Worm (Caenorhabditis elegans) whole organism, L1 larva: ENCODE measurements around the gene F59E12.6.

Experiments used
- C04F5.9 ChIP-seq: sonication (generic microtip); optimal IDR thresholded peaks from 2 replicates; lab custom pipeline; 2016; ENCODE audit warnings: missing genetic modification characterization, missing compliant biosample characterization
- C16A3.4 ChIP-seq: fragments of 150-350 bp; optimal IDR thresholded peaks from 2 replicates; lab custom pipeline; 2014; ENCODE audit warnings: missing biosample characterization, missing genetic modification characterization
- C34B4.2 ChIP-seq: sonication (generic microtip); optimal IDR thresholded peaks from 2 replicates; lab custom pipeline; 2017; ENCODE audit warnings: mild to moderate bottlenecking, missing genetic modification characterization, missing compliant biosample characterization
- F16B12.6 ChIP-seq: fragments of 150-350 bp; optimal IDR thresholded peaks from 2 replicates; lab custom pipeline; 2014; ENCODE audit warnings: missing biosample characterization, missing genetic modification characterization
- Y116A8C.19 ChIP-seq: sonication (generic microtip); optimal IDR thresholded peaks from 2 replicates; lab custom pipeline; 2016; ENCODE audit warnings: missing compliant biosample characterization, missing genetic modification characterization, borderline replicate concordance
- aha-1 ChIP-seq: fragments of 150-350 bp; optimal IDR thresholded peaks from 2 replicates; lab custom pipeline; 2014; ENCODE audit warnings: missing biosample characterization, missing genetic modification characterization
- alr-1 ChIP-seq: fragments of 200-800 bp; sonication (Bioruptor generic); optimal IDR thresholded peaks from 2 replicates; lab custom pipeline; 2018; ENCODE audit warnings: borderline replicate concordance, mild to moderate bottlenecking, missing genetic modification characterization, missing compliant biosample characterization
- aly-2 ChIP-seq: fragments of 150-350 bp; optimal IDR thresholded peaks from 2 replicates; lab custom pipeline; 2014; ENCODE audit warnings: missing biosample characterization, missing genetic modification characterization
- ama-1 ChIP-seq: fragments of 150-350 bp; optimal IDR thresholded peaks from 2 replicates; lab custom pipeline; 2014
- ceh-82 ChIP-seq, 3 experiments: fragments of 150-350 bp in 1 of 3; sonication (generic microtip) in 2 of 3; optimal IDR thresholded peaks; 2 replicates each; lab custom pipeline; 2014 to 2017; ENCODE audit warnings: missing biosample characterization in 3 of 3, missing genetic modification characterization in 3 of 3
- ceh-88 ChIP-seq: fragments of 200-800 bp; sonication (Bioruptor generic); IDR thresholded peaks from 2 replicates; pipeline ENCODE4 v1.3.6; 2022; ENCODE audit warnings: missing genetic modification characterization, missing compliant biosample characterization
- ces-1 ChIP-seq: fragments of 150-350 bp; optimal IDR thresholded peaks from 2 replicates; lab custom pipeline; 2014; ENCODE audit warnings: missing biosample characterization, missing genetic modification reagents, missing genetic modification characterization
- dpl-1 ChIP-seq, 3 experiments: fragments of 150-350 bp in 2 of 3; sonication (generic microtip) in 1 of 3; optimal IDR thresholded peaks; 2 replicates each; lab custom pipeline; 2014 to 2017; ENCODE audit warnings: missing biosample characterization in 3 of 3, missing genetic modification characterization in 3 of 3, missing genetic modification reagents in 3 of 3
- egl-13 ChIP-seq: sonication (generic microtip); optimal IDR thresholded peaks from 2 replicates; lab custom pipeline; 2016; ENCODE audit warnings: missing genotype, missing genetic modification reagents, missing genetic modification characterization, missing compliant biosample characterization
- egl-27 ChIP-seq, 2 experiments: fragments of 150-350 bp in 1 of 2; sonication (generic microtip); optimal IDR thresholded peaks; 3 replicates each; lab custom pipeline; 2017 to 2018; ENCODE audit warnings: missing biosample characterization in 2 of 2, missing genetic modification characterization in 2 of 2, missing genetic modification reagents in 2 of 2
- elt-2 ChIP-seq: sonication (generic microtip); optimal IDR thresholded peaks from 2 replicates; lab custom pipeline; 2016; ENCODE audit warnings: missing genetic modification characterization, mild to moderate bottlenecking, inconsistent platforms, missing compliant biosample characterization, missing genetic modification reagents
- elt-3 ChIP-seq, 6 experiments: fragments of 150-350 bp in 1 of 6; sonication (generic microtip); optimal IDR thresholded peaks; 2 replicates each; lab custom pipeline; 2017 to 2018; ENCODE audit warnings: missing biosample characterization in 6 of 6, missing genetic modification characterization in 6 of 6, inconsistent platforms in 1 of 6
- fkh-10 ChIP-seq: sonication (generic microtip); optimal IDR thresholded peaks from 2 replicates; lab custom pipeline; 2017; ENCODE audit warnings: missing biosample characterization, missing genetic modification reagents, missing genetic modification characterization
- fkh-4 ChIP-seq: sonication (generic microtip); optimal IDR thresholded peaks from 2 replicates; lab custom pipeline; 2016; ENCODE audit warnings: missing compliant biosample characterization, missing genetic modification characterization, borderline replicate concordance
- fos-1 ChIP-seq: fragments of 150-350 bp; optimal IDR thresholded peaks from 2 replicates; lab custom pipeline; 2014; ENCODE audit warnings: missing biosample characterization, missing genetic modification characterization
- hlh-4 ChIP-seq: sonication (generic microtip); optimal IDR thresholded peaks from 2 replicates; lab custom pipeline; 2016; ENCODE audit warnings: mild to moderate bottlenecking, missing genetic modification characterization, missing compliant biosample characterization
- isw-1 ChIP-seq: fragments of 200-800 bp; sonication (Bioruptor generic); IDR thresholded peaks from 2 replicates; pipeline ENCODE4 v1.3.6; 2022; ENCODE audit warnings: missing genetic modification characterization, missing compliant biosample characterization
- jun-1 ChIP-seq: fragments of 150-350 bp; optimal IDR thresholded peaks from 2 replicates; lab custom pipeline; 2014; ENCODE audit warnings: missing biosample characterization, missing genetic modification reagents, missing genetic modification characterization
- lin-13 ChIP-seq: fragments of 150-350 bp; optimal IDR thresholded peaks from 2 replicates; lab custom pipeline; 2014; ENCODE audit warnings: missing biosample characterization, missing genetic modification reagents, missing genetic modification characterization
- lin-35 ChIP-seq, 2 experiments: fragments of 150-350 bp; optimal IDR thresholded peaks; 2 replicates each; lab custom pipeline; 2014; ENCODE audit warnings: missing biosample characterization in 2 of 2, missing genetic modification characterization in 2 of 2, missing genetic modification reagents in 2 of 2
- mdl-1 ChIP-seq, 2 experiments: fragments of 150-350 bp; optimal IDR thresholded peaks; 2 replicates each; lab custom pipeline; 2014 to 2017; ENCODE audit warnings: missing biosample characterization in 2 of 2, missing genetic modification characterization in 2 of 2, inconsistent platforms in 1 of 2
- mef-2 ChIP-seq: fragments of 150-350 bp; optimal IDR thresholded peaks from 2 replicates; lab custom pipeline; 2014; ENCODE audit warnings: missing biosample characterization, missing genetic modification characterization
- mep-1 ChIP-seq: fragments of 150-350 bp; optimal IDR thresholded peaks from 2 replicates; lab custom pipeline; 2014; ENCODE audit warnings: missing biosample characterization, missing genetic modification characterization
- nhr-11 ChIP-seq: fragments of 150-350 bp; optimal IDR thresholded peaks from 2 replicates; lab custom pipeline; 2014; ENCODE audit warnings: missing biosample characterization, missing genetic modification characterization
- nhr-12 ChIP-seq: sonication (generic microtip); optimal IDR thresholded peaks from 2 replicates; lab custom pipeline; 2017; ENCODE audit warnings: missing biosample characterization, missing genetic modification characterization
- nhr-19 ChIP-seq: fragments of 200-800 bp; sonication (Bioruptor generic); conservative IDR thresholded peaks from 2 replicates; pipeline ENCODE4 v1.3.6; 2022; ENCODE audit warnings: missing genetic modification characterization, missing compliant biosample characterization
- nhr-20 ChIP-seq: sonication (generic microtip); optimal IDR thresholded peaks from 2 replicates; lab custom pipeline; 2016; ENCODE audit warnings: mild to moderate bottlenecking, missing genetic modification characterization, missing compliant biosample characterization
- nhr-28 ChIP-seq: fragments of 150-350 bp; optimal IDR thresholded peaks from 2 replicates; lab custom pipeline; 2014; ENCODE audit warnings: missing biosample characterization, missing genetic modification characterization
- nhr-71 ChIP-seq: sonication (generic microtip); optimal IDR thresholded peaks from 2 replicates; lab custom pipeline; 2016; ENCODE audit warnings: mild to moderate bottlenecking, missing genetic modification characterization, moderate library complexity, missing compliant biosample characterization
- nhr-76 ChIP-seq: sonication (generic microtip); optimal IDR thresholded peaks from 2 replicates; lab custom pipeline; 2017; ENCODE audit warnings: missing biosample characterization, missing genetic modification characterization
- nhr-77 ChIP-seq: fragments of 150-350 bp; optimal IDR thresholded peaks from 2 replicates; lab custom pipeline; 2014; ENCODE audit warnings: missing biosample characterization, missing genetic modification characterization
- nhr-85 ChIP-seq: sonication (generic microtip); peaks from one replicate; lab custom pipeline; 2016; ENCODE audit warnings: missing genetic modification characterization, inconsistent platforms, missing compliant biosample characterization
- pqm-1 ChIP-seq: sonication (generic microtip); optimal IDR thresholded peaks from 3 replicates; lab custom pipeline; 2017; ENCODE audit warnings: missing biosample characterization, missing genetic modification characterization
- rnt-1 ChIP-seq: sonication (generic microtip); optimal IDR thresholded peaks from 2 replicates; lab custom pipeline; 2016; ENCODE audit warnings: mild to moderate bottlenecking, missing genetic modification characterization, moderate library complexity, missing compliant biosample characterization
- skn-1 ChIP-seq: fragments of 150-350 bp; optimal IDR thresholded peaks from 2 replicates; lab custom pipeline; 2014; ENCODE audit warnings: missing biosample characterization, missing genetic modification characterization
- sox-4 ChIP-seq: sonication (generic microtip); optimal IDR thresholded peaks from 2 replicates; lab custom pipeline; 2016; ENCODE audit warnings: missing genetic modification characterization, missing compliant biosample characterization
- sptf-1 ChIP-seq: fragments of 150-350 bp; optimal IDR thresholded peaks from 2 replicates; lab custom pipeline; 2014; ENCODE audit warnings: missing biosample characterization, missing genetic modification characterization
- sup-37 ChIP-seq: fragments of 200-800 bp; sonication (Bioruptor generic); optimal IDR thresholded peaks from 2 replicates; lab custom pipeline; 2018; ENCODE audit warnings: mild to moderate bottlenecking, missing genetic modification characterization, missing compliant biosample characterization
- swsn-7 ChIP-seq: sonication (generic microtip); optimal IDR thresholded peaks from 2 replicates; lab custom pipeline; 2016; ENCODE audit warnings: missing genetic modification characterization, missing compliant biosample characterization
- tbx-2 ChIP-seq: sonication (generic microtip); optimal IDR thresholded peaks from 2 replicates; lab custom pipeline; 2016; ENCODE audit warnings: missing genetic modification characterization, missing compliant biosample characterization
- tlp-1 ChIP-seq: fragments of 150-350 bp; optimal IDR thresholded peaks from 2 replicates; lab custom pipeline; 2014; ENCODE audit warnings: missing biosample characterization, missing genetic modification characterization
- unc-130 ChIP-seq: fragments of 150-350 bp; optimal IDR thresholded peaks from 2 replicates; lab custom pipeline; 2017; ENCODE audit warnings: missing biosample characterization, missing genetic modification characterization, inconsistent platforms
- unc-62 ChIP-seq: fragments of 150-350 bp; optimal IDR thresholded peaks from 2 replicates; lab custom pipeline; 2014; ENCODE audit warnings: missing biosample characterization, missing genetic modification reagents, missing genetic modification characterization
- unc-86 ChIP-seq: sonication (generic microtip); optimal IDR thresholded peaks from 2 replicates; lab custom pipeline; 2016; ENCODE audit warnings: missing genetic modification characterization, missing compliant biosample characterization
- vab-15 ChIP-seq: sonication (generic microtip); optimal IDR thresholded peaks from 2 replicates; lab custom pipeline; 2017; ENCODE audit warnings: missing genotype, mild to moderate bottlenecking, missing genetic modification characterization, missing compliant biosample characterization
- xbp-1 ChIP-seq: sonication (generic microtip); optimal IDR thresholded peaks from 2 replicates; lab custom pipeline; 2016; ENCODE audit warnings: missing genetic modification characterization, missing compliant biosample characterization
- zag-1 ChIP-seq: fragments of 150-350 bp; optimal IDR thresholded peaks from 2 replicates; lab custom pipeline; 2014; ENCODE audit warnings: missing biosample characterization, missing genetic modification characterization
- zip-4 ChIP-seq: fragments of 200-800 bp; sonication (Bioruptor generic); optimal IDR thresholded peaks from 2 replicates; lab custom pipeline; 2018; ENCODE audit warnings: mild to moderate bottlenecking, missing genetic modification characterization, moderate library complexity, missing compliant biosample characterization
- ztf-11 ChIP-seq, 2 experiments: sonication (generic microtip); optimal IDR thresholded peaks; 2 replicates each; lab custom pipeline; 2016 to 2017; ENCODE audit warnings: missing genetic modification characterization in 2 of 2, missing biosample characterization in 1 of 2, missing compliant biosample characterization in 1 of 2
- ztf-4 ChIP-seq: fragments of 150-350 bp; optimal IDR thresholded peaks from 2 replicates; lab custom pipeline; 2014; ENCODE audit warnings: missing biosample characterization, missing genetic modification characterization

Gene F59E12.6

DNA sequence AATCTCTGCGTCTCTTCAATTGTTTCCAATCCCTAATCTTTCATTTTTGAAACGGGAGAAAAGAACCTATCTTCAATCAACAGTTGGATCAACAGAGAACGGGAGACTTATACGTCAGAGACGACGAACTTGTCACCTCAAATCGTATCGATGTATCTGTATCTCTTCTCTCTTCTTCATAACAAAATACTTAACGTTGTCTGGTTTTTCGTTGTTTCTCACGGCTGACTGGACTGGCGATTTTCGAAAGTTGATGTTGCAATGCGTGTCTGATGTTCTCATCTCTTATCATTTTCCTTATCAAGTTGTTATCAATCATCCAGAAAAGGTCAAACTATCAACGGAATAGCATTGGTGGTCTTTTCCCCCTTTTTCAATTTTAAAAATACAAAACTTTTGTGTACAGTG, 25.2 kb downstream of the F59E12.6 start:
- TF ChIP-seq alr-1 (tag; lab: Kevin White, UChicago) (no peak), ztf-11 (tag; optimal IDR thresholded peaks at IDR 0.05; lab: Kevin White, UChicago) (no peak), sox-4 (no peak), nhr-77 (tag; lab: Kevin White, UChicago) (no peak), isw-1 (GFP tag; lab: Robert Waterston, UW) (no peak), ceh-88 (no peak), egl-13 (tag; lab: Kevin White, UChicago) (no peak), elt-2 (tag; lab: Kevin White, UChicago) (peak; percentile 88), zag-1 (tag; lab: Kevin White, UChicago) (no peak), jun-1 (peak; percentile 35), nhr-11 (tag; lab: Kevin White, UChicago) (no peak), dpl-1 (GFP tag; optimal IDR thresholded peaks at IDR 0.05; lab: Kevin White, UChicago) (peak in 2 of 3 experiments; percentile 5 to 30), vab-15 (tag; lab: Kevin White, UChicago) (no peak), lin-13 (GFP tag; lab: Kevin White, UChicago) (peak; percentile 3), unc-130 (no peak), mdl-1 (tag; optimal IDR thresholded peaks at IDR 0.05; lab: Kevin White, UChicago) (peak in 1 of 2 experiments; percentile 20), fkh-10 (GFP tag; lab: Kevin White, UChicago) (no peak), nhr-12 (tag; lab: Kevin White, UChicago) (no peak), nhr-71 (peak; percentile 87), mef-2 (no peak), elt-3 (tag; optimal IDR thresholded peaks at IDR 0.05; lab: Kevin White, UChicago) (peak; percentile 76 to 99 (median 89)), pqm-1 (tag; lab: Kevin White, UChicago) (no peak), zip-4 (GFP tag; lab: Kevin White, UChicago) (no peak), mep-1 (tag; lab: Kevin White, UChicago) (peak; percentile 29), hlh-4 (tag; lab: Kevin White, UChicago) (no peak), C16A3.4 (tag; lab: Kevin White, UChicago) (peak; percentile 56), swsn-7 (no peak), C04F5.9 (tag; lab: Kevin White, UChicago) (no peak), nhr-20 (tag; lab: Kevin White, UChicago) (peak; percentile 93), nhr-76 (no peak), aha-1 (no peak), C34B4.2 (tag; lab: Kevin White, UChicago) (no peak), sptf-1 (tag; lab: Kevin White, UChicago) (no peak), unc-86 (no peak), nhr-19 (peak; percentile 65), aly-2 (tag; lab: Kevin White, UChicago) (no peak), sup-37 (no peak), ama-1 (lab: Kevin White, UChicago) (no peak), Y116A8C.19 (tag; lab: Kevin White, UChicago) (no peak), tlp-1 (tag; lab: Kevin White, UChicago) (no peak), rnt-1 (tag; lab: Kevin White, UChicago) (no peak), ces-1 (GFP tag; lab: Kevin White, UChicago) (no peak), nhr-28 (no peak), xbp-1 (tag; lab: Kevin White, UChicago) (peak; percentile 13), egl-27 (tag; optimal IDR thresholded peaks at IDR 0.05; lab: Kevin White, UChicago) (peak in 1 of 2 experiments; percentile 66), F16B12.6 (tag; lab: Kevin White, UChicago) (no peak), lin-35 (GFP tag; optimal IDR thresholded peaks at IDR 0.05; lab: Kevin White, UChicago) (peak in 1 of 2 experiments; percentile 66), fkh-4 (tag; lab: Kevin White, UChicago) (no peak), skn-1 (tag; lab: Kevin White, UChicago) (no peak), ztf-4 (tag; lab: Kevin White, UChicago) (peak; percentile 57), fos-1 (tag; lab: Kevin White, UChicago) (no peak), ceh-82 (tag; optimal IDR thresholded peaks at IDR 0.05; lab: Kevin White, UChicago) (peak in 2 of 3 experiments; percentile 1 to 4), unc-62 (GFP tag; lab: Kevin White, UChicago) (no peak), tbx-2 (tag; lab: Kevin White, UChicago) (peak; percentile 74), nhr-85 (tag; lab: Kevin White, UChicago) (peak; percentile 100)
